Fruit fly (Drosophila melanogaster): ENCODE data around the gene CG32219.

The CG32219 gene

DNA sequence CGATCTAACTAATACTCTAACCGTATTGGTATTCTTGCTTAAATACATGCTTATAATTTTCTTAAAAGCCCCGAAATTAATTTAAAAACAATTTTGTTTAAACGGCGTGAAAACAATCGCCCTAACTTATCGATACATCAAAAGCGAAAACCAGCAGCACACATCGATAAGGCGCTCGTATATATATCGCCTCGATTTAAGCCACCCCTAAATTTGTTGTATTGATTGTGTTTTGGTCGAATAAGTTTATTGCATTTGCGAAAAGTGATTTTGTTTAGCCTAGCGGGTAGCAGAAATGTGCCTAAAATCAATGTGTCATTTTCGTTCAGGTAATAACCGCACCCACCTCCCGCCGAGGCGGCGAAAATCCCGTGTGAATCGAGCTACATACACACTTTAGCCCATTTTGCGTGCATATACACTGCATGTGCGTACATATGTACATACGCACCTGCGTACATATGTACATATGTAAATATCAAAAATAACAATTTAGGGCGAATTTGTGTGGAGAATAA lies 40.8 kb upstream of the CG32219 start, which contains the start of the genes CG7646 and Nca (continued):
- TF ChIP-seq CG2712 (tag; optimal IDR thresholded peaks at IDR 0.05) (peak; percentile 17), CG8765 (GFP tag; IDR thresholded peaks at IDR 0.05) (no peak), HLH54F (GFP tag; optimal IDR thresholded peaks at IDR 0.05) (no peak), cato (GFP tag; optimal IDR thresholded peaks at IDR 0.05; ENCODE audit: borderline replicate concordance) (no peak), CG9797 (GFP tag; optimal IDR thresholded peaks at IDR 0.05) (peak; percentile 6), NFAT (GFP tag; IDR thresholded peaks at IDR 0.05) (no peak), zf30C (GFP tag; optimal IDR thresholded peaks at IDR 0.05) (no peak), CG18599 (GFP tag; optimal IDR thresholded peaks at IDR 0.05) (no peak), CG33557 (GFP tag; optimal IDR thresholded peaks at IDR 0.05) (peak; percentile 58), CG30431 (GFP tag; optimal IDR thresholded peaks at IDR 0.05) (no peak), CG17912 (GFP tag; optimal IDR thresholded peaks at IDR 0.05) (peak; percentile 76), Hr39 (optimal IDR thresholded peaks at IDR 0.05) (no peak), Chrac-16 (GFP tag; optimal IDR thresholded peaks at IDR 0.05) (peak; percentile 7), CG6654 (GFP tag; optimal IDR thresholded peaks at IDR 0.05) (no peak), CTCF (GFP tag; optimal IDR thresholded peaks at IDR 0.05) (peak; percentile 28), CG2129 (GFP tag; IDR thresholded peaks at IDR 0.05; ENCODE audit: partially characterized antibody) (peak; percentile 69), insv (GFP tag; optimal IDR thresholded peaks at IDR 0.05) (peak in 1 of 2 experiments; percentile 91), vvl (GFP tag; IDR thresholded peaks at IDR 0.05) (no peak), ewg (GFP tag; optimal IDR thresholded peaks at IDR 0.05) (no peak), D19A (tag; optimal IDR thresholded peaks at IDR 0.05) (peak; percentile 13), usp (GFP tag; optimal IDR thresholded peaks at IDR 0.05) (no peak), CG10274 (GFP tag; optimal IDR thresholded peaks at IDR 0.05) (no peak), toy (GFP tag; IDR thresholded peaks at IDR 0.05) (no peak), unc-4 (GFP tag; IDR thresholded peaks at IDR 0.05; ENCODE audit: partially characterized antibody) (peak; percentile 85), knrl (GFP tag; IDR thresholded peaks at IDR 0.05; ENCODE audit: partially characterized antibody) (peak; percentile 95), HmgD (GFP tag; optimal IDR thresholded peaks at IDR 0.05) (no peak), NC2α (GFP tag; optimal IDR thresholded peaks at IDR 0.05) (no peak), ase (GFP tag; IDR thresholded peaks at IDR 0.05) (no peak), nom (GFP tag; optimal IDR thresholded peaks at IDR 0.05) (no peak), trem (tag; optimal IDR thresholded peaks at IDR 0.05) (peak; percentile 64), CG7963 (GFP tag; IDR thresholded peaks at IDR 0.05; ENCODE audit: partially characterized antibody) (peak; percentile 91), CG11695 (GFP tag; IDR thresholded peaks at IDR 0.05) (no peak), CoRest (tag; optimal IDR thresholded peaks at IDR 0.05) (no peak), sim (GFP tag; IDR thresholded peaks at IDR 0.05) (no peak), wdn (GFP tag; IDR thresholded peaks at IDR 0.05) (no peak), CG6854 (GFP tag; optimal IDR thresholded peaks at IDR 0.05) (no peak), nmo (GFP tag; optimal IDR thresholded peaks at IDR 0.05) (peak; percentile 37), gem (tag; optimal IDR thresholded peaks at IDR 0.05) (peak; percentile 27), CG9437 (GFP tag; optimal IDR thresholded peaks at IDR 0.05) (no peak), shn (GFP tag; optimal IDR thresholded peaks at IDR 0.05) (no peak), CG10209 (GFP tag; optimal IDR thresholded peaks at IDR 0.05) (no peak), stwl (tag; optimal IDR thresholded peaks at IDR 0.05) (peak; percentile 76), ac (GFP tag; optimal IDR thresholded peaks at IDR 0.05) (peak; percentile 10)

Measured in whole organism, embryonic.